Worm (Caenorhabditis elegans): ENCODE measurements around the gene T17A3.12.

Gene T17A3.12

ce11 chrIII:184335-184734 is 39.4 kb upstream of the T17A3.12 start:
- TF ChIP-seq ztf-1 (GFP tag; conservative IDR thresholded peaks at IDR 0.05) (no peak), C34F6.9 (tag; optimal IDR thresholded peaks at IDR 0.05) (no peak), ceh-16 (tag; optimal IDR thresholded peaks at IDR 0.05) (no peak), peb-1 (tag; optimal IDR thresholded peaks at IDR 0.05) (no peak), F13H6.1 (tag; optimal IDR thresholded peaks at IDR 0.05) (no peak), elt-1 (tag; optimal IDR thresholded peaks at IDR 0.05) (no peak), mbf-1 (tag; optimal IDR thresholded peaks at IDR 0.05) (no peak), R02D3.7 (tag; optimal IDR thresholded peaks at IDR 0.05) (no peak), nhr-25 (tag; optimal IDR thresholded peaks at IDR 0.05) (no peak), nhr-21 (tag; optimal IDR thresholded peaks at IDR 0.05) (no peak), alr-1 (tag; optimal IDR thresholded peaks at IDR 0.05) (no peak), nhr-12 (tag; optimal IDR thresholded peaks at IDR 0.05) (no peak)

ce11 chrIII:183072-183471 is 38.1 kb upstream of the T17A3.12 start:
- no peak for TF ChIP-seq crh-2 (tag; optimal IDR thresholded peaks at IDR 0.05)
- TF ChIP-seq nhr-6 (tag; optimal IDR thresholded peaks at IDR 0.05) = no peak
- no peak for TF ChIP-seq nhr-77 (tag; optimal IDR thresholded peaks at IDR 0.05)
- peak; percentile 35 for TF ChIP-seq fos-1 (tag; optimal IDR thresholded peaks at IDR 0.05)
- TF ChIP-seq nhr-12 (tag; optimal IDR thresholded peaks at IDR 0.05) = no peak
- TF ChIP-seq egl-27 (tag; optimal IDR thresholded peaks at IDR 0.05) = no peak
- TF ChIP-seq ZK546.5 (tag; optimal IDR thresholded peaks at IDR 0.05) = no peak
- TF ChIP-seq skn-1 (tag; optimal IDR thresholded peaks at IDR 0.05) = no peak
- TF ChIP-seq lin-13 (GFP tag; optimal IDR thresholded peaks at IDR 0.05) = no peak

- TF ChIP-seq dmd-4 (tag; optimal IDR thresholded peaks at IDR 0.05) (no peak), Y55F3AM.14 (GFP tag; optimal IDR thresholded peaks at IDR 0.05) (no peak), fos-1 (tag; optimal IDR thresholded peaks at IDR 0.05) (no peak), ceh-82 (tag; optimal IDR thresholded peaks at IDR 0.05) (no peak), R02D3.7 (tag; optimal IDR thresholded peaks at IDR 0.05) (no peak), sma-9 (GFP tag; optimal IDR thresholded peaks at IDR 0.05) (no peak), sma-9 (tag; optimal IDR thresholded peaks at IDR 0.05) (no peak), nhr-6 (tag; optimal IDR thresholded peaks at IDR 0.05) (no peak), skn-1 (tag; optimal IDR thresholded peaks at IDR 0.05) (no peak), nhr-25 (tag; optimal IDR thresholded peaks at IDR 0.05) (no peak), elt-3 (tag; optimal IDR thresholded peaks at IDR 0.05) (no peak)
Measured at ce11 chrIII:182080-182479, 37.1 kb upstream of the T17A3.12 start, which contains the start of gene F40G9.15. Gene F40G9.15 (plus strand): TSS chrIII:182380.

ce11 chrIII:180963-181362 is 36.0 kb upstream of the T17A3.12 start, which contains the start of gene F40G9.5:
Gene F40G9.5 (plus strand): TSS chrIII:181263.
- TF ChIP-seq nhr-11 (tag; optimal IDR thresholded peaks at IDR 0.05) = no peak
- no peak for TF ChIP-seq nhr-12 (tag; optimal IDR thresholded peaks at IDR 0.05)
- TF ChIP-seq unc-39 (tag; optimal IDR thresholded peaks at IDR 0.05) = no peak
- no peak for TF ChIP-seq mdl-1 (tag; optimal IDR thresholded peaks at IDR 0.05)
- no peak for TF ChIP-seq ceh-16 (tag; optimal IDR thresholded peaks at IDR 0.05)
- no peak for TF ChIP-seq gmeb-1 (tag; optimal IDR thresholded peaks at IDR 0.05)
- no peak for TF ChIP-seq ZK546.5 (tag; optimal IDR thresholded peaks at IDR 0.05)
- TF ChIP-seq unc-55 (GFP tag; optimal IDR thresholded peaks at IDR 0.05) = no peak
- no peak for TF ChIP-seq elt-3 (tag; optimal IDR thresholded peaks at IDR 0.05)
- no peak for TF ChIP-seq nhr-10 (tag; optimal IDR thresholded peaks at IDR 0.05)
- TF ChIP-seq elt-1 (tag; optimal IDR thresholded peaks at IDR 0.05) = no peak
- no peak for TF ChIP-seq nhr-23 (tag; optimal IDR thresholded peaks at IDR 0.05)
- TF ChIP-seq egl-27 (tag; optimal IDR thresholded peaks at IDR 0.05) = no peak
- TF ChIP-seq R02D3.7 (tag; optimal IDR thresholded peaks at IDR 0.05) = no peak
- TF ChIP-seq nhr-6 (tag; optimal IDR thresholded peaks at IDR 0.05) = no peak
- no peak for TF ChIP-seq mbf-1 (tag; optimal IDR thresholded peaks at IDR 0.05)
- no peak for TF ChIP-seq ztf-4 (tag; optimal IDR thresholded peaks at IDR 0.05)
- TF ChIP-seq sma-3 (GFP tag; optimal IDR thresholded peaks at IDR 0.05) = no peak
- no peak for TF ChIP-seq nhr-25 (tag; optimal IDR thresholded peaks at IDR 0.05)

- no peak for TF ChIP-seq aly-2 (tag; optimal IDR thresholded peaks at IDR 0.05)
- no peak for TF ChIP-seq R02D3.7 (tag; optimal IDR thresholded peaks at IDR 0.05)
- TF ChIP-seq nhr-25 (tag; optimal IDR thresholded peaks at IDR 0.05) = no peak
- TF ChIP-seq mab-5 (tag; optimal IDR thresholded peaks at IDR 0.05) = no peak
- no peak for TF ChIP-seq ztf-11 (tag; optimal IDR thresholded peaks at IDR 0.05)
- TF ChIP-seq ztf-1 (GFP tag; conservative IDR thresholded peaks at IDR 0.05) = no peak
- TF ChIP-seq ceh-82 (tag; optimal IDR thresholded peaks at IDR 0.05) = no peak
- no peak for TF ChIP-seq skn-1 (tag; optimal IDR thresholded peaks at IDR 0.05)
Measured at ce11 chrIII:179123-179592, 34.2 kb upstream of the T17A3.12 start, which contains the start of gene F40G9.6. Gene F40G9.6 (plus strand): TSS chrIII:179542.
